Worm (Caenorhabditis elegans) whole organism, mixed stage, embryonic: Measurements from ENCODE around the gene F13E9.16.

Experiments used
- M03D4.4 ChIP-seq: sonication (generic microtip); optimal IDR thresholded peaks from 2 replicates; lab custom pipeline; 2017; ENCODE audit warnings: mild to moderate bottlenecking, missing genetic modification characterization, missing compliant biosample characterization
- bed-3 ChIP-seq: fragments of 200-800 bp; sonication (Bioruptor generic); optimal IDR thresholded peaks from 3 replicates; lab custom pipeline; 2018; ENCODE audit warnings: mild to moderate bottlenecking, missing genetic modification characterization, moderate library complexity, missing compliant biosample characterization
- blmp-1 ChIP-seq: fragments of 150-350 bp; optimal IDR thresholded peaks from 2 replicates; lab custom pipeline; 2014; ENCODE audit warnings: missing biosample characterization, missing genetic modification characterization
- ceh-39 ChIP-seq: fragments of 150-350 bp; optimal IDR thresholded peaks from 2 replicates; lab custom pipeline; 2014; ENCODE audit warnings: missing biosample characterization, missing genetic modification characterization
- ceh-43 ChIP-seq: fragments of 200-800 bp; sonication (Bioruptor generic); optimal IDR thresholded peaks from 2 replicates; lab custom pipeline; 2018; ENCODE audit warnings: mild to moderate bottlenecking, missing genetic modification characterization, moderate library complexity, missing compliant biosample characterization
- ceh-83 ChIP-seq: fragments of 200-800 bp; sonication (Bioruptor generic); optimal IDR thresholded peaks from 2 replicates; lab custom pipeline; 2018; ENCODE audit warnings: mild to moderate bottlenecking, missing genetic modification characterization, missing compliant biosample characterization
- ces-1 ChIP-seq: fragments of 150-350 bp; optimal IDR thresholded peaks from 2 replicates; lab custom pipeline; 2014; ENCODE audit warnings: missing biosample characterization, missing genetic modification reagents, missing genetic modification characterization
- cnd-1 ChIP-seq: fragments of 200-800 bp; sonication (Bioruptor generic); optimal IDR thresholded peaks from 2 replicates; lab custom pipeline; 2018; ENCODE audit warnings: mild to moderate bottlenecking, missing genetic modification characterization, missing compliant biosample characterization
- drap-1 ChIP-seq: fragments of 200-800 bp; sonication (Bioruptor generic); optimal IDR thresholded peaks from 3 replicates; lab custom pipeline; 2018; ENCODE audit warnings: mild to moderate bottlenecking, missing genetic modification characterization, missing compliant biosample characterization
- elt-1 ChIP-seq: sonication (generic microtip); optimal IDR thresholded peaks from 2 replicates; lab custom pipeline; 2017; ENCODE audit warnings: missing genetic modification characterization, mild to moderate bottlenecking, missing compliant biosample characterization, antibody characterized with exemption, moderate library complexity, borderline replicate concordance; ENCODE audit not compliant: insufficient read depth
- elt-3 ChIP-seq: fragments of 150-350 bp; optimal IDR thresholded peaks from 2 replicates; lab custom pipeline; 2014; ENCODE audit warnings: missing biosample characterization, missing genetic modification characterization
- flh-1 ChIP-seq: fragments of 200-800 bp; sonication (Bioruptor generic); optimal IDR thresholded peaks from 2 replicates; lab custom pipeline; 2018; ENCODE audit warnings: mild to moderate bottlenecking, missing genetic modification characterization, moderate library complexity, missing compliant biosample characterization
- ham-2 ChIP-seq: fragments of 200-800 bp; sonication (Bioruptor generic); optimal IDR thresholded peaks from 2 replicates; lab custom pipeline; 2018; ENCODE audit warnings: mild to moderate bottlenecking, missing genetic modification characterization, missing compliant biosample characterization
- hlh-1 ChIP-seq: fragments of 150-350 bp; optimal IDR thresholded peaks from 2 replicates; lab custom pipeline; 2014; ENCODE audit warnings: missing biosample characterization, missing genetic modification reagents, missing genetic modification characterization
- lin-13 ChIP-seq: fragments of 150-350 bp; optimal IDR thresholded peaks from 2 replicates; lab custom pipeline; 2014; ENCODE audit warnings: missing biosample characterization, missing genetic modification characterization
- lin-32 ChIP-seq: fragments of 200-800 bp; sonication (Bioruptor generic); optimal IDR thresholded peaks from 2 replicates; lab custom pipeline; 2018; ENCODE audit warnings: mild to moderate bottlenecking, missing genetic modification characterization, missing compliant biosample characterization
- lsy-2 ChIP-seq: fragments of 150-350 bp; optimal IDR thresholded peaks from 2 replicates; lab custom pipeline; 2014; ENCODE audit warnings: missing biosample characterization, missing genetic modification characterization
- mab-5 ChIP-seq: fragments of 150-350 bp; optimal IDR thresholded peaks from 2 replicates; lab custom pipeline; 2014; ENCODE audit warnings: missing biosample characterization, missing genetic modification characterization
- mep-1 ChIP-seq: fragments of 150-350 bp; optimal IDR thresholded peaks from 2 replicates; lab custom pipeline; 2017; ENCODE audit warnings: missing biosample characterization, missing genetic modification reagents, missing genetic modification characterization, inconsistent platforms
- mls-2 ChIP-seq: sonication (generic microtip); optimal IDR thresholded peaks from 2 replicates; lab custom pipeline; 2016; ENCODE audit warnings: mild to moderate bottlenecking, missing genetic modification characterization, moderate library complexity, missing compliant biosample characterization
- nhr-12 ChIP-seq: fragments of 150-350 bp; optimal IDR thresholded peaks from 2 replicates; lab custom pipeline; 2014; ENCODE audit warnings: missing biosample characterization, missing genetic modification characterization
- nhr-2 ChIP-seq: fragments of 150-350 bp; optimal IDR thresholded peaks from 2 replicates; lab custom pipeline; 2014; ENCODE audit warnings: missing biosample characterization, missing genetic modification characterization
- nhr-237 ChIP-seq: fragments of 150-350 bp; optimal IDR thresholded peaks from 2 replicates; lab custom pipeline; 2014; ENCODE audit warnings: missing biosample characterization, missing genetic modification characterization
- nhr-76 ChIP-seq: sonication (generic microtip); optimal IDR thresholded peaks from 2 replicates; lab custom pipeline; 2017; ENCODE audit warnings: missing biosample characterization, missing genetic modification characterization
- pha-4 ChIP-seq: fragments of 150-350 bp; optimal IDR thresholded peaks from 2 replicates; lab custom pipeline; 2018; ENCODE audit warnings: missing biosample characterization, missing genetic modification reagents, missing genetic modification characterization
- sem-2 ChIP-seq: fragments of 200-800 bp; sonication (Bioruptor generic); optimal IDR thresholded peaks from 2 replicates; lab custom pipeline; 2018; ENCODE audit warnings: mild to moderate bottlenecking, missing genetic modification characterization, missing compliant biosample characterization
- snpc-4 ChIP-seq: fragments of 150-350 bp; optimal IDR thresholded peaks from 2 replicates; lab custom pipeline; 2014; ENCODE audit warnings: missing biosample characterization, missing genetic modification characterization
- sptf-1 ChIP-seq: sonication (generic microtip); optimal IDR thresholded peaks from 2 replicates; lab custom pipeline; 2017; ENCODE audit warnings: mild to moderate bottlenecking, missing genetic modification characterization, moderate library complexity, missing compliant biosample characterization
- tbx-8 ChIP-seq: fragments of 200-800 bp; sonication (Bioruptor generic); optimal IDR thresholded peaks from 2 replicates; lab custom pipeline; 2018; ENCODE audit warnings: mild to moderate bottlenecking, missing genetic modification characterization, moderate library complexity, missing compliant biosample characterization
- unc-120 ChIP-seq: sonication (generic microtip); optimal IDR thresholded peaks from 2 replicates; lab custom pipeline; 2017; ENCODE audit warnings: missing genetic modification characterization, missing compliant biosample characterization; ENCODE audit not compliant: poor library complexity, severe bottlenecking
- unc-39 ChIP-seq: fragments of 150-350 bp; optimal IDR thresholded peaks from 2 replicates; lab custom pipeline; 2014; ENCODE audit warnings: missing biosample characterization, missing genetic modification characterization
- unc-62 ChIP-seq: fragments of 150-350 bp; optimal IDR thresholded peaks from 2 replicates; lab custom pipeline; 2014; ENCODE audit warnings: missing biosample characterization, missing genetic modification reagents, missing genetic modification characterization
- zip-8 ChIP-seq: fragments of 150-350 bp; optimal IDR thresholded peaks from 2 replicates; lab custom pipeline; 2014; ENCODE audit warnings: missing biosample characterization, missing genetic modification characterization

F13E9.16 gene

DNA sequence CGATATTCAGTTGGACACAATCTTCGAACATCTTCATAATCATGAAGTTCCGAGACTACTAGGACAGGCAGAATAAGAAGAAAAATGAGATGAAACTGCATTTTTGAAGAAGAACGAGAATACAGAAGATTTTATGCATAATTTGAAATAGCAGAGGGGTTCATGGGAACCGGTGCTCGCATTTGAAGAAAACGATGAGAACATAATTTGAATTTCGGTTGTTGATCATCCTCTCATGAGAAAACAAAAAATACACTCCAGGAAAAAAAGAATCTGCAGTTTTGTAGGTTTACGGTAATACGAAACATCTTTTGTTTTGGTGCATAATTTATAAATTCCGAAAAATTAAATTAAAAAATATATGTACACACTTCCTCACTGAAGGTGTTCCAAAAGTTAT, 1.3 kb downstream of the F13E9.16 start, which contains the start of gene srlf-11:
srlf-11 (minus strand) TSS at position 101 of the 400 bp plus-strand sequence.
- TF ChIP-seq zip-8 (tag; lab: Kevin White, UChicago) (no peak), elt-1 (tag; lab: Kevin White, UChicago) (no peak), nhr-2 (tag; lab: Kevin White, UChicago) (no peak), blmp-1 (tag; lab: Kevin White, UChicago) (no peak), pha-4 (tag; lab: Kevin White, UChicago) (no peak), sptf-1 (no peak), drap-1 (GFP tag; lab: Kevin White, UChicago) (no peak), bed-3 (no peak), ham-2 (no peak), M03D4.4 (no peak), mab-5 (no peak), snpc-4 (tag; lab: Kevin White, UChicago) (no peak), unc-39 (tag; lab: Kevin White, UChicago) (no peak), hlh-1 (no peak), flh-1 (GFP tag; lab: Kevin White, UChicago) (no peak), unc-62 (GFP tag; lab: Kevin White, UChicago) (no peak)

DNA sequence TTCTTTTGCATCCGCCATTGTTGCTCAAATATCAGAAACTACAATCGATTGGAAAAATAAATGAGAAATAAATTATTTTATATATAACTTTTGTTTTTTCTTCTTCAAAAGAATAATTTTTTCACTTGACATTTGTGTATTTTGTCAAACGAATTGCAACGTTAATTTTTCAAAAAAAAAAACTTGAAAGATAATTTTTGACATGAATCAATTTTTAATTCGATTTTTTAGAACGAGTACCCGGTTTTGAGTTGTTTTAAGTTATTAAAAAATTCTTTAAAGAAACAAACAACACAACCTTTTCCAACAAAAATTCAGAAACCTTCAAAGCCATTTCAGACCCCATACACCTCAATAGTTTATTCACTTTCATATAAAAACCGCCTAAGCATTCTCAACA, 2.9 kb downstream of the F13E9.16 start, which contains the start of gene F13E9.5:
F13E9.5 (minus strand) TSS at position 101 of the 400 bp plus-strand sequence.
- TF ChIP-seq ceh-43 (GFP tag; lab: Kevin White, UChicago) = no peak
- TF ChIP-seq ceh-83 (GFP tag; lab: Kevin White, UChicago) = no peak

DNA sequence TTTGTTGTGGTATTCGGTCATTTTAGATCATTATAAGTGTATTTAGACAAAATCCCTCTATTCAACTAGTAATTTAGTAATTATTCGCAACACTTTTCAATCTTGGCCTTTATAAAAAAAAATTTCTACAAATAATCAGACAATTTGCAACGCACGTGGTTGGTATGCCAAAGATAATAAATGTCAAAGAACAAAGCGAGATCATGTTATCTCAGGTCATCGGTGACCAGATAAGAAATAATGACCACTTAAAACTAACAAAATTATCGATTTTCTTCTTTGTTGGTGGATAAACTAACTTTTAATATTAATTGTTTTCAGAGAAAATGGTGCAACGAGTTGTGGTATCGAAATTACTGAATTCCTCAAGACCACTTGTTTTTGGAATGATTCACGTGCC, 6.0 kb downstream of the F13E9.16 start, which contains the start of gene F13E9.13:
F13E9.13 (plus strand) TSS at position 317 of the 400 bp plus-strand sequence.
- TF ChIP-seq ces-1 (no peak), sptf-1 (no peak), M03D4.4 (no peak), elt-1 (tag; lab: Kevin White, UChicago) (peak; percentile 88), tbx-8 (GFP tag; lab: Kevin White, UChicago) (no peak), mep-1 (tag; lab: Kevin White, UChicago) (no peak), zip-8 (tag; lab: Kevin White, UChicago) (no peak), flh-1 (GFP tag; lab: Kevin White, UChicago) (no peak)
- TF ChIP-seq, all 35 proteins: peak for 1

DNA sequence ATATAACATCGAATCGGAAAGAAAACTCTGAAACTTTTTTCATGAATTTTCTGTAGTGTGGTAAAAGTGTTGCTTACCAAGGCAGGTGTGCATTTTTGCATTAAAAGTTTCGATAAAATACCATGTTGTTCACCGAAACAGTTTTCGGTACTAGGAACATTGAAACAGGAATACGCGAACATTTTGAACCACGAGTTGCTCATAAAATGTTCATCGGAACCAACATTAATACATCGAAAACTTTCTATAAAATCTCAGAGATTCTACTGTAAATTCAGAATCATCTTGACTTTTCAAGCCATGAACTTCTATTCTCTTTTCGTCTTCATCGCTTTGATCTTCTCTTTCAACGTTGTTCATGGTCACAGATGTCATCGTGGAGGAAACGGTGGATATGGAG, 6.9 kb downstream of the F13E9.16 start, which contains the start of gene fipr-15:
fipr-15 (plus strand) TSS at position 301 of the 400 bp plus-strand sequence.
- TF ChIP-seq ceh-43 (GFP tag; lab: Kevin White, UChicago) = no peak

DNA sequence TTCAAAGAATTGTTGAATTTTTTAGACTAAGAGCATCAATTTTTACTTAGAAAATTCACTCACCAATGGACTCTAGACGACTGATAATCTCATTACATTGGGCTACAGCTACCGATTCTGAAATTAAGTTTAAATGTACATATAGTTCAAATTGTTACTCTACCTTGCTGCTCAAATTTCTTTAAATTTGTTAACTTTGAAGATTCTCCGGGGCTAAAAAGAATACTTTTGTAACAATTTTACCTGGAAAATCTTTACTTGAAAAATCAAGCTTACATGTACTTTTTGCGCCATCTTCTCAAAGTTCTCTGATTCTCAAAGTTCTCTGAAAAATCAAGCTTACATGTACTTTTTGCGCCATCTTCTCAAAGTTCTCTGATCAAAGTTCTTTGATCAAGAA, 7.6 kb downstream of the F13E9.16 start, which contains the start of gene sdz-13:
sdz-13 (minus strand) TSS at position 101 of the 400 bp plus-strand sequence.
- no peak for TF ChIP-seq lin-32 (GFP tag; lab: Kevin White, UChicago)
- no peak for TF ChIP-seq drap-1 (GFP tag; lab: Kevin White, UChicago)
- TF ChIP-seq ceh-43 (GFP tag; lab: Kevin White, UChicago) = no peak
- no peak for TF ChIP-seq mls-2 (tag; lab: Kevin White, UChicago)
- no peak for TF ChIP-seq cnd-1 (tag; lab: Kevin White, UChicago)
- TF ChIP-seq unc-62 (GFP tag; lab: Kevin White, UChicago) = no peak
- TF ChIP-seq nhr-237 = no peak
- no peak for TF ChIP-seq unc-120 (tag; lab: Kevin White, UChicago)
- TF ChIP-seq ham-2 = no peak
- no peak for TF ChIP-seq nhr-76 (tag; lab: Kevin White, UChicago)
- no peak for TF ChIP-seq mab-5
- no peak for TF ChIP-seq elt-3 (tag; lab: Kevin White, UChicago)
- TF ChIP-seq zip-8 (tag; lab: Kevin White, UChicago) = no peak
- no peak for TF ChIP-seq hlh-1
- no peak for TF ChIP-seq ces-1
- TF ChIP-seq lin-13 = no peak

DNA sequence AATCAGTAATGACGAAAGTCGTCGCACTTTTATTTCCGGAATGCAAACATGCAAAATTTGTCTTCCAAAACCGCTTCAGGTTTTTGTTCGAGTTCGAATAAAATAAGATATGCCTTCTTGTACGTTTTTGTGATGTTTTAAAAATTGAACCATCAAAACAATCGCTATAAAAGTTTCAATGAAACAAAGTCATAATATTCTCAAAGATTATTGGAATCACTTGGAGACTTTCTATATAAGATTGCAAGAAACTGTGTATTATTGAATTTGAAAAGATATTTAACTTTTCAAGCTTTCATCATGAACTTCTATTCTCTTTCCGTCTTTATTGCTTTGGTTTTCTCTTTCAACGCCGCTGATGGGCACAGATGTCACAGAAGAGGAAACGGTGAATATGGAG, 10.3 kb downstream of the F13E9.16 start, which contains the start of gene fipr-14:
fipr-14 (plus strand) TSS at position 301 of the 400 bp plus-strand sequence.
- TF ChIP-seq sem-2 (GFP tag; lab: Kevin White, UChicago) (no peak), M03D4.4 (no peak), tbx-8 (GFP tag; lab: Kevin White, UChicago) (no peak), flh-1 (GFP tag; lab: Kevin White, UChicago) (no peak), unc-39 (tag; lab: Kevin White, UChicago) (no peak), elt-3 (tag; lab: Kevin White, UChicago) (no peak), ces-1 (no peak), nhr-12 (no peak), nhr-237 (no peak), unc-62 (GFP tag; lab: Kevin White, UChicago) (no peak), ceh-39 (tag; lab: Kevin White, UChicago) (no peak), ceh-83 (GFP tag; lab: Kevin White, UChicago) (no peak), blmp-1 (tag; lab: Kevin White, UChicago) (no peak), lsy-2 (no peak), elt-1 (tag; lab: Kevin White, UChicago) (no peak), hlh-1 (no peak), lin-32 (GFP tag; lab: Kevin White, UChicago) (no peak), ham-2 (no peak), mep-1 (tag; lab: Kevin White, UChicago) (no peak)
